Worm (Caenorhabditis elegans): ENCODE measurements around the gene atf-7.

- TF ChIP-seq mdl-1 (tag; optimal IDR thresholded peaks at IDR 0.05) (no peak), R02D3.7 (tag; optimal IDR thresholded peaks at IDR 0.05) (no peak), unc-62 (GFP tag; optimal IDR thresholded peaks at IDR 0.05) (no peak), ztf-11 (tag; optimal IDR thresholded peaks at IDR 0.05) (no peak), hmg-11 (tag; optimal IDR thresholded peaks at IDR 0.05) (no peak), zag-1 (tag; optimal IDR thresholded peaks at IDR 0.05) (no peak), nhr-23 (tag; optimal IDR thresholded peaks at IDR 0.05) (no peak), nhr-12 (tag; optimal IDR thresholded peaks at IDR 0.05) (no peak), egl-27 (tag; optimal IDR thresholded peaks at IDR 0.05) (no peak), nhr-237 (tag; optimal IDR thresholded peaks at IDR 0.05) (no peak), fos-1 (tag; optimal IDR thresholded peaks at IDR 0.05) (no peak), lin-39 (tag; optimal IDR thresholded peaks at IDR 0.05) (no peak), jun-1 (tag; optimal IDR thresholded peaks at IDR 0.05) (no peak), fkh-10 (GFP tag; optimal IDR thresholded peaks at IDR 0.05) (no peak)
Observed at ce11 chrIII:4523411-4523810, 24.6 kb upstream of the atf-7 start.
